Worm (Caenorhabditis elegans): ENCODE data around the gene C29A12.22.

ce11 chrV:10784011-10784410 is 27.9 kb upstream of the C29A12.22 start, which contains the start of gene D1054.8:
- no peak for TF ChIP-seq nhr-237 (tag; optimal IDR thresholded peaks at IDR 0.05)
- no peak for TF ChIP-seq zag-1 (tag; optimal IDR thresholded peaks at IDR 0.05)
- TF ChIP-seq elt-2 (tag; optimal IDR thresholded peaks at IDR 0.05) = no peak
- TF ChIP-seq nhr-77 (tag; optimal IDR thresholded peaks at IDR 0.05) = no peak

All from whole organism, L3 larva.